Fruit fly (Drosophila melanogaster): Measurements from ENCODE around the gene CG6712.

CG6712 gene

DNA sequence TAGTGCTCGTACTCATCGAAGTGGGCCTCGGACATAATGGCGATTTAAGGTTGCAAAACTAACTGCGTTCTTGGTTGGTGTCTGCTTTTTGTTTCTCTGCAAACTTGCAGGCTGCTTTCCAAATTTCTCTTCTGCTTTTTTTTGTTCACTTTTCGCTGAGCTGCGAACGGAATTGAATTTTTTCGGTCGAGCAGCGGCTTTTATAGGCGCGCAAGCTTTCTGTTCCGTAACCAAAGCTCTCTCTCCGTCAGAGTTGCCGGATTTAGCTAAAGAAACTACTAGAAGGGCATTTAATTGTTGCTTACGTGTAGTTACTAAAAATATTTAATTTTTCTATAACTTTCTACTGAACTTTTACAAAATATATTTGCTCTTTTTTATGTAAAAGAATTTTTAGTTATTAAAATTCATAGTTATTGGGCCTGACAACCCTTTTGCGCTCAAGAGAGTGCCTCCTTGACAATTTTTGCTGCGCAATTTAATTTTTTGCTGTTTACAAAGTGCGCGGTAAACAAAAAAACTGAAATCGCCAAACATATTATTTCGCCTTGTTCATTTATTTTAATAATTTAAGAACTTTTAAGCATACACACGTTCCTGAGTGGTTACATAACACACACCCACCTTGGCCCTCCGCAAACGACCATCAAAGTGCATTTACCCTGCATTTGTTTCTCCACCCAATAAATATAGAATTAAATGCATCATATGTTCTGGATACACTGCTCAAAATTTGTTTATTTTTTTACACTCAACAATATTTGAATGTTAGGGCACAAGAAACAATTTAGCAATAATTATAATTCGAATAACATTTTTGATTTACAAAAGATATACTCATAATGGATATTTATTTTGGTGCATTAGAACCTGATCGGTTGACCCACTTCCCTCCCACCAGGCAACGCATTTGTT, 50.1 kb downstream of the CG6712 start, which contains the start of gene CG6770 (continued):
- TF ChIP-seq CG10979 (tag; optimal IDR thresholded peaks at IDR 0.05), result peak; percentile 64
- peak; percentile 51 for TF ChIP-seq fd96Cb (tag; optimal IDR thresholded peaks at IDR 0.05)
- TF ChIP-seq NC2α (GFP tag; optimal IDR thresholded peaks at IDR 0.05), result no peak
- peak; percentile 20 for TF ChIP-seq CG30020 (tag; optimal IDR thresholded peaks at IDR 0.05)
- peak; percentile 43 for TF ChIP-seq CG1233 (GFP tag; optimal IDR thresholded peaks at IDR 0.05)
- no peak for TF ChIP-seq ato (GFP tag; IDR thresholded peaks at IDR 0.05; ENCODE audit: partially characterized antibody)
- TF ChIP-seq CG3838 (GFP tag; optimal IDR thresholded peaks at IDR 0.05), result peak; percentile 56
- TF ChIP-seq dpn (GFP tag; optimal IDR thresholded peaks at IDR 0.05), result peak; percentile 71
- peak; percentile 77 for TF ChIP-seq CG9437 (GFP tag; optimal IDR thresholded peaks at IDR 0.05)
- TF ChIP-seq CG2889 (GFP tag; IDR thresholded peaks at IDR 0.05), result peak; percentile 70
- peak; percentile 86 for TF ChIP-seq CG11504 (tag; optimal IDR thresholded peaks at IDR 0.05)
- TF ChIP-seq ab (GFP tag; optimal IDR thresholded peaks at IDR 0.05), result no peak
- TF ChIP-seq CG15269 (tag; optimal IDR thresholded peaks at IDR 0.05), result peak; percentile 90
- peak; percentile 52 for TF ChIP-seq phol (tag; optimal IDR thresholded peaks at IDR 0.05)
- peak; percentile 89 for TF ChIP-seq CG6765 (GFP tag; optimal IDR thresholded peaks at IDR 0.05)
- TF ChIP-seq her (GFP tag; optimal IDR thresholded peaks at IDR 0.05), result peak; percentile 64
- peak; percentile 89 for TF ChIP-seq unpg (GFP tag; optimal IDR thresholded peaks at IDR 0.05)
- peak; percentile 90 for TF ChIP-seq Atf6 (GFP tag; IDR thresholded peaks at IDR 0.05)
- peak; percentile 85 for TF ChIP-seq CG3847 (GFP tag; IDR thresholded peaks at IDR 0.05)
- TF ChIP-seq CrebB (tag; optimal IDR thresholded peaks at IDR 0.05), result peak; percentile 35
- peak; percentile 74 for TF ChIP-seq CG10267 (tag; optimal IDR thresholded peaks at IDR 0.05)
- TF ChIP-seq sim (GFP tag; IDR thresholded peaks at IDR 0.05), result peak; percentile 38; the same call in 1 of the 2 replicates
- peak; percentile 78 for TF ChIP-seq CG32767 (GFP tag; IDR thresholded peaks at IDR 0.05)
- TF ChIP-seq croc (GFP tag; conservative IDR thresholded peaks at IDR 0.05), result 0 out of 3 replicates have a peak, but pooled peaks have one; percentile 23
- peak; percentile 19 for TF ChIP-seq gro (GFP tag; optimal IDR thresholded peaks at IDR 0.05)
- TF ChIP-seq CG17385 (GFP tag; optimal IDR thresholded peaks at IDR 0.05), result peak; percentile 77
- peak; percentile 70 for TF ChIP-seq CG17829 (tag; optimal IDR thresholded peaks at IDR 0.05)
- peak; percentile 55 for TF ChIP-seq CG3407 (GFP tag; optimal IDR thresholded peaks at IDR 0.05)
- peak in 1 of 2 experiments; percentile 33 for TF ChIP-seq Hr78 (GFP tag; optimal IDR thresholded peaks at IDR 0.05)
- TF ChIP-seq Sox100B (GFP tag; optimal IDR thresholded peaks at IDR 0.05), result peak; percentile 84
- TF ChIP-seq bsh (GFP tag; optimal IDR thresholded peaks at IDR 0.05), result peak; percentile 46 to 75
- TF ChIP-seq fd102C (GFP tag; optimal IDR thresholded peaks at IDR 0.05), result no peak
- TF ChIP-seq cas (GFP tag; IDR thresholded peaks at IDR 0.05), result peak; percentile 60
- no peak for TF ChIP-seq CG9797 (GFP tag; optimal IDR thresholded peaks at IDR 0.05)
- peak; percentile 58 for TF ChIP-seq CG12219 (GFP tag; optimal IDR thresholded peaks at IDR 0.05)
- TF ChIP-seq ken (GFP tag; IDR thresholded peaks at IDR 0.05), result peak; percentile 73
- peak; percentile 70 for TF ChIP-seq CG4730 (GFP tag; IDR thresholded peaks at IDR 0.05)
- peak; percentile 28 for TF ChIP-seq Dp (GFP tag; optimal IDR thresholded peaks at IDR 0.05)
- peak; percentile 81 for TF ChIP-seq NFAT (GFP tag; IDR thresholded peaks at IDR 0.05)
- no peak for TF ChIP-seq eyg (GFP tag; optimal IDR thresholded peaks at IDR 0.05)
- no peak for TF ChIP-seq CG10565 (GFP tag; optimal IDR thresholded peaks at IDR 0.05)
- peak; percentile 42 for TF ChIP-seq CG7987 (GFP tag; optimal IDR thresholded peaks at IDR 0.05)
- TF ChIP-seq tin (GFP tag; optimal IDR thresholded peaks at IDR 0.05), result peak; percentile 48
- TF ChIP-seq CG6813 (GFP tag; optimal IDR thresholded peaks at IDR 0.05), result peak; percentile 88
- TF ChIP-seq kni (GFP tag; optimal IDR thresholded peaks at IDR 0.05), result no peak
- no peak for TF ChIP-seq Dll (GFP tag; IDR thresholded peaks at IDR 0.05; ENCODE audit: partially characterized antibody)
- TF ChIP-seq CG14441 (GFP tag; IDR thresholded peaks at IDR 0.05), result peak; percentile 80

All from whole organism, embryonic.